Fruit fly (Drosophila melanogaster): ENCODE measurements around the gene NPFR.

Gene NPFR

DNA sequence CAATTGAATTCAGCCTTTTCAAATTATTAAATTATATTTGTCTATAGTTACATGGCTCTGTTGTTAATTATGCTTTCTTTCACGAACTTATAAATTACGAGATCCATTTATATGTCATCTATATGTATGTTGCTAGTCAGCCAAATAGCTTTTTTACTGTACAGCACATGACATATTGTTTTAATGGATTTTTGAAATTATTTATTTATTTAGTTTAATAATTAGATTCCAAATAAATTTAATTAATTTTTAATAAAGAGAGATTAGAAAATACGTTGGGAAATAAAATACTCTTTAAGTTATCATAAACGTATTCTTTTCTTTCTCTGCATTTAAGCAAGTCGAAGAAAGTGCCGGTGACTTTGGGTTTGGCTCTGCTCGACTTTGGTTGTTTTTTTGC is 54.2 kb downstream of the NPFR start (continued):
- peak; percentile 47 for TF ChIP-seq CG7556 (GFP tag; optimal IDR thresholded peaks at IDR 0.05)
- TF ChIP-seq esg (GFP tag; conservative IDR thresholded peaks at IDR 0.05): no peak
- no peak for TF ChIP-seq Bdp1 (GFP tag; optimal IDR thresholded peaks at IDR 0.05)
- no peak for TF ChIP-seq lilli (GFP tag; optimal IDR thresholded peaks at IDR 0.05)
- TF ChIP-seq ssp (GFP tag; IDR thresholded peaks at IDR 0.05): no peak
- TF ChIP-seq CG4707 (GFP tag; optimal IDR thresholded peaks at IDR 0.05): no peak
- TF ChIP-seq CG13624 (GFP tag; optimal IDR thresholded peaks at IDR 0.05): no peak
- no peak for TF ChIP-seq Atf3 (GFP tag; optimal IDR thresholded peaks at IDR 0.05)
- TF ChIP-seq Usf (GFP tag; optimal IDR thresholded peaks at IDR 0.05): no peak
- TF ChIP-seq H2.0 (GFP tag; IDR thresholded peaks at IDR 0.05): no peak
- no peak for TF ChIP-seq insv (GFP tag; optimal IDR thresholded peaks at IDR 0.05)
- TF ChIP-seq CG2129 (GFP tag; IDR thresholded peaks at IDR 0.05; ENCODE audit: partially characterized antibody): no peak
- no peak for TF ChIP-seq CG14860 (GFP tag; IDR thresholded peaks at IDR 0.05; ENCODE audit: partially characterized antibody)
- peak; percentile 16 for TF ChIP-seq nerfin-1 (tag; optimal IDR thresholded peaks at IDR 0.05)
- no peak for TF ChIP-seq Mrtf (GFP tag; IDR thresholded peaks at IDR 0.05)
- peak; percentile 29 for TF ChIP-seq ewg (GFP tag; optimal IDR thresholded peaks at IDR 0.05)
- TF ChIP-seq tx (GFP tag; optimal IDR thresholded peaks at IDR 0.05): no peak
- no peak for TF ChIP-seq Sry-β (GFP tag; optimal IDR thresholded peaks at IDR 0.05)
- TF ChIP-seq caup (GFP tag; optimal IDR thresholded peaks at IDR 0.05; ENCODE audit: severe bottlenecking): no peak
- no peak for TF ChIP-seq Atf6 (GFP tag; IDR thresholded peaks at IDR 0.05)
- peak; percentile 32 for TF ChIP-seq CG6254 (GFP tag; optimal IDR thresholded peaks at IDR 0.05)
- TF ChIP-seq CG8924 (tag; optimal IDR thresholded peaks at IDR 0.05): peak; percentile 56
- no peak for TF ChIP-seq pum (GFP tag; optimal IDR thresholded peaks at IDR 0.05)
- 0 out of 3 replicates have a peak, but pooled peaks have one; percentile 23 for TF ChIP-seq ken (GFP tag; IDR thresholded peaks at IDR 0.05)
- peak; percentile 52 for TF ChIP-seq D19A (tag; optimal IDR thresholded peaks at IDR 0.05)
- no peak for TF ChIP-seq Dp (GFP tag; optimal IDR thresholded peaks at IDR 0.05)
- no peak for TF ChIP-seq CG6175 (GFP tag; IDR thresholded peaks at IDR 0.05)
- no peak for TF ChIP-seq mam (GFP tag; optimal IDR thresholded peaks at IDR 0.05)
- no peak for TF ChIP-seq NfI (GFP tag; optimal IDR thresholded peaks at IDR 0.05)
- TF ChIP-seq sim (GFP tag; IDR thresholded peaks at IDR 0.05): no peak
- peak; percentile 42 for TF ChIP-seq CG9437 (GFP tag; optimal IDR thresholded peaks at IDR 0.05)
- no peak for TF ChIP-seq CG9797 (GFP tag; optimal IDR thresholded peaks at IDR 0.05)
- no peak for TF ChIP-seq Lhr (GFP tag; optimal IDR thresholded peaks at IDR 0.05)
- TF ChIP-seq Dfd (GFP tag; optimal IDR thresholded peaks at IDR 0.05): no peak
- no peak for TF ChIP-seq fd64A (GFP tag; optimal IDR thresholded peaks at IDR 0.05)
- no peak for TF ChIP-seq Dad (GFP tag; optimal IDR thresholded peaks at IDR 0.05)
- TF ChIP-seq CG2875 (GFP tag; optimal IDR thresholded peaks at IDR 0.05): peak; percentile 29
- TF ChIP-seq trem (tag; optimal IDR thresholded peaks at IDR 0.05): peak; percentile 16
- no peak for TF ChIP-seq hkb (optimal IDR thresholded peaks at IDR 0.05)
- no peak for TF ChIP-seq hkb (GFP tag; IDR thresholded peaks at IDR 0.05)
- peak; percentile 29 for TF ChIP-seq CG10267 (tag; optimal IDR thresholded peaks at IDR 0.05)
- TF ChIP-seq CG8765 (GFP tag; IDR thresholded peaks at IDR 0.05): no peak
- TF ChIP-seq CG16779 (GFP tag; IDR thresholded peaks at IDR 0.05): no peak
- no peak for TF ChIP-seq CG9215 (GFP tag; IDR thresholded peaks at IDR 0.05)
- peak; percentile 69 for TF ChIP-seq ATbp (GFP tag; optimal IDR thresholded peaks at IDR 0.05)
- 0 out of 2 replicates have a peak, but pooled peaks have one; percentile 7 for TF ChIP-seq Xrp1 (GFP tag; IDR thresholded peaks at IDR 0.05)
- TF ChIP-seq scrt (GFP tag; optimal IDR thresholded peaks at IDR 0.05): no peak
- TF ChIP-seq CG7357 (GFP tag; IDR thresholded peaks at IDR 0.05): no peak
- no peak for TF ChIP-seq CG32532 (GFP tag; IDR thresholded peaks at IDR 0.05)
- TF ChIP-seq cg (GFP tag; optimal IDR thresholded peaks at IDR 0.05): no peak
- TF ChIP-seq Sox102F (GFP tag; optimal IDR thresholded peaks at IDR 0.05): peak; percentile 72
- no peak for TF ChIP-seq bigmax (GFP tag; optimal IDR thresholded peaks at IDR 0.05)

Data from whole organism, embryonic.